1 fruit fly cellular context compared by ENCODE assay signal in genomic region chrX:11295412-11296006, dm6.
TF ChIP-seq lines count a peak whose summit lies in the region.

No protein-coding gene starts in this region.

TF ChIP-seq in whole organism, embryonic, 481 proteins besides CTCF, POLR2A, EP300 and RAD21 (continued from another document):
- TF ChIP-seq Side (GFP tag; optimal IDR thresholded peaks at IDR 0.05; lab: Kevin White, UChicago): no peak
- no peak for TF ChIP-seq Dbx (GFP tag; IDR thresholded peaks at IDR 0.05; lab: Robert Waterston, UW)
- TF ChIP-seq scrt (GFP tag; optimal IDR thresholded peaks at IDR 0.05; lab: Kevin White, UChicago): peak; percentile 6
- peak; percentile 8 for TF ChIP-seq BtbVII (GFP tag; optimal IDR thresholded peaks at IDR 0.05; lab: Kevin White, UChicago)
- TF ChIP-seq Sox102F (GFP tag; optimal IDR thresholded peaks at IDR 0.05; lab: Kevin White, UChicago): peak; percentile 6
- TF ChIP-seq Atf6 (GFP tag; IDR thresholded peaks at IDR 0.05; lab: Robert Waterston, UW): 0 out of 2 replicates have a peak, but pooled peaks have one; percentile 10
- peak; percentile 24 for TF ChIP-seq Meics (GFP tag; optimal IDR thresholded peaks at IDR 0.05; lab: Kevin White, UChicago)
- TF ChIP-seq Ptx1 (GFP tag; IDR thresholded peaks at IDR 0.05; lab: Robert Waterston, UW): peak; percentile 41; the same call in 1 of the 2 replicates
- peak in 1 of 2 experiments; percentile 31 for TF ChIP-seq Hr51 (GFP tag; optimal IDR thresholded peaks at IDR 0.05; lab: Kevin White, UChicago)
- peak; percentile 18 for TF ChIP-seq CG9727 (GFP tag; optimal IDR thresholded peaks at IDR 0.05; lab: Kevin White, UChicago)
- TF ChIP-seq CG8388 (GFP tag; optimal IDR thresholded peaks at IDR 0.05; lab: Kevin White, UChicago): no peak
- peak; percentile 53 for TF ChIP-seq CG7839 (tag; optimal IDR thresholded peaks at IDR 0.05; lab: Kevin White, UChicago)
- TF ChIP-seq klu (GFP tag; IDR thresholded peaks at IDR 0.05; lab: Robert Waterston, UW): no peak
- no peak for TF ChIP-seq MESR4 (GFP tag; optimal IDR thresholded peaks at IDR 0.05; lab: Kevin White, UChicago)
- peak; percentile 3 for TF ChIP-seq HHEX (GFP tag; optimal IDR thresholded peaks at IDR 0.05; lab: Kevin White, UChicago)
- peak; percentile 5 for TF ChIP-seq CG12659 (GFP tag; optimal IDR thresholded peaks at IDR 0.05; lab: Kevin White, UChicago)
